Worm (Caenorhabditis elegans) whole organism, midembryonic: ENCODE data around the gene gap-1.
A peak's percentile ranks its signal among the peaks of the same experiment; 100 is the strongest.

Source experiments
- T22C8.4 ChIP-seq: fragments of 200-800 bp; sonication (Bioruptor generic); IDR thresholded peaks from 2 replicates; pipeline ENCODE4 v1.3.6; 2022; ENCODE audit warnings: missing genetic modification characterization, missing compliant biosample characterization
- cog-1 ChIP-seq: sonication (generic microtip); optimal IDR thresholded peaks from 2 replicates; lab custom pipeline; 2016; ENCODE audit warnings: missing genetic modification characterization, missing compliant biosample characterization
- flt-1 ChIP-seq: fragments of 200-800 bp; sonication (Bioruptor generic); IDR thresholded peaks from 2 replicates; pipeline ENCODE4 v1.3.6; 2022; ENCODE audit warnings: missing genetic modification characterization, missing compliant biosample characterization
- klf-2 ChIP-seq: fragments of 200-800 bp; sonication (Bioruptor generic); conservative IDR thresholded peaks from 2 replicates; pipeline ENCODE4 v1.3.6; 2022; ENCODE audit warnings: missing genetic modification reagents, missing genetic modification characterization, missing compliant biosample characterization
- med-1 ChIP-seq: sonication (generic microtip); optimal IDR thresholded peaks from 2 replicates; lab custom pipeline; 2017; ENCODE audit warnings: missing genetic modification characterization, mild to moderate bottlenecking, missing compliant biosample characterization, antibody characterized with exemption, missing genetic modification reagents; ENCODE audit not compliant: insufficient read depth
- ref-1 ChIP-seq: fragments of 200-800 bp; sonication (Bioruptor generic); conservative IDR thresholded peaks from 2 replicates; pipeline ENCODE4 v1.3.6; 2022; ENCODE audit warnings: missing genetic modification reagents, missing genetic modification characterization, missing compliant biosample characterization
- tab-1 ChIP-seq: fragments of 200-800 bp; sonication (Bioruptor generic); IDR thresholded peaks from 2 replicates; pipeline ENCODE4 v1.3.6; 2022; ENCODE audit warnings: missing genetic modification characterization, missing compliant biosample characterization
- ztf-23 ChIP-seq: fragments of 200-800 bp; sonication (Bioruptor generic); IDR thresholded peaks from 2 replicates; pipeline ENCODE4 v1.3.6; 2022; ENCODE audit warnings: missing genetic modification reagents, missing genetic modification characterization, missing compliant biosample characterization
- ztf-29 ChIP-seq: fragments of 200-800 bp; sonication (Bioruptor generic); IDR thresholded peaks from 2 replicates; pipeline ENCODE4 v1.3.6; 2022; ENCODE audit warnings: missing genetic modification reagents, missing genetic modification characterization, missing compliant biosample characterization

Gene gap-1

ce11 chrX:2237438-2237961 lies 45.2 kb downstream of the gap-1 start, which contains the start of gene vha-15:
TSS of gene vha-15 (plus strand) at chrX:2237911.
- TF ChIP-seq cog-1, result peak; percentile 62
- no peak for TF ChIP-seq flt-1 (GFP tag; lab: Robert Waterston, UW)
- TF ChIP-seq med-1 (GFP tag; lab: Kevin White, UChicago), result no peak
- TF ChIP-seq T22C8.4, result peak; percentile 85
- 0 out of 2 replicates have a peak, but pooled peaks have one; percentile 15 for TF ChIP-seq ztf-23 (GFP tag; lab: Robert Waterston, UW)

- no peak for TF ChIP-seq T22C8.4
Observed at ce11 chrX:2241147-2241798, 49.0 kb downstream of the gap-1 start.

ce11 chrX:2242568-2243185 lies 50.4 kb downstream of the gap-1 start, which contains the start of gene rpl-11.2:
TSS of gene rpl-11.2 (minus strand) at chrX:2242618.
- TF ChIP-seq med-1 (GFP tag; lab: Kevin White, UChicago), result no peak
- TF ChIP-seq ref-1, result no peak
- peak; percentile 59 for TF ChIP-seq T22C8.4
- TF ChIP-seq ztf-23 (GFP tag; lab: Robert Waterston, UW), result peak; percentile 69; the same call in 1 of the 2 replicates
- TF ChIP-seq klf-2 (GFP tag; lab: Robert Waterston, UW), result no peak
- peak; percentile 82 for TF ChIP-seq cog-1
- TF ChIP-seq tab-1 (GFP tag; lab: Robert Waterston, UW), result no peak
- TF ChIP-seq ztf-29 (GFP tag; lab: Robert Waterston, UW), result no peak
- peak; percentile 49; the same call in 1 of the 2 replicates for TF ChIP-seq flt-1 (GFP tag; lab: Robert Waterston, UW)
